Fruit fly (Drosophila melanogaster) whole organism, pupa: Measurements from ENCODE around the gene Ugt36E1.

Experiments
- CG10348 ChIP-seq: fragments of 200-800 bp; sonication (Bioruptor generic); IDR thresholded peaks from 2 replicates; pipeline ENCODE4 v1.3.6; 2022; ENCODE audit warnings: missing biosample characterization, missing genetic modification characterization
- CG12605 ChIP-seq: fragments of 200-800 bp; sonication (Bioruptor generic); IDR thresholded peaks from 2 replicates; pipeline ENCODE4 v1.3.6; 2022; ENCODE audit warnings: missing biosample characterization, missing genetic modification characterization
- CG32121 ChIP-seq: fragments of 200-800 bp; sonication (Bioruptor generic); IDR thresholded peaks from 2 replicates; pipeline ENCODE4 v1.3.6; 2022; ENCODE audit warnings: missing biosample characterization, missing genetic modification characterization
- CG34367 ChIP-seq: fragments of 200-800 bp; sonication (Bioruptor generic); optimal IDR thresholded peaks from 2 replicates; lab custom pipeline; 2018; ENCODE audit warnings: missing biosample characterization, mild to moderate bottlenecking, missing genetic modification characterization
- CG4496 ChIP-seq: fragments of 200-800 bp; sonication (Bioruptor generic); IDR thresholded peaks from 3 replicates; pipeline ENCODE4 v1.3.6; 2022; ENCODE audit warnings: missing biosample characterization, missing genetic modification characterization
- CG8159 ChIP-seq: fragments of 200-800 bp; sonication (Bioruptor generic); optimal IDR thresholded peaks from 3 replicates; lab custom pipeline; 2018; ENCODE audit warnings: missing biosample characterization, mild to moderate bottlenecking, missing genetic modification characterization, moderate library complexity
- CG8301 ChIP-seq: fragments of 200-800 bp; sonication (Bioruptor generic); optimal IDR thresholded peaks from 2 replicates; lab custom pipeline; 2018; ENCODE audit warnings: missing biosample characterization, mild to moderate bottlenecking, missing genetic modification characterization
- EcR ChIP-seq: fragments of 200-800 bp; sonication (Bioruptor generic); optimal IDR thresholded peaks from 3 replicates; lab custom pipeline; 2019; ENCODE audit warnings: missing biosample characterization, missing genetic modification characterization, mild to moderate bottlenecking, moderate library complexity, missing genetic modification reagents
- Pif1B ChIP-seq: fragments of 200-800 bp; sonication (Bioruptor generic); optimal IDR thresholded peaks from 3 replicates; lab custom pipeline; 2016; ENCODE audit warnings: missing biosample characterization, missing genetic modification characterization
- fd96Ca ChIP-seq: fragments of 200-800 bp; sonication (Bioruptor generic); IDR thresholded peaks from 3 replicates; pipeline ENCODE4 v1.3.6; 2022; ENCODE audit warnings: missing biosample characterization, missing genetic modification characterization
- gl ChIP-seq: fragments of 200-800 bp; sonication (Bioruptor generic); optimal IDR thresholded peaks from 2 replicates; lab custom pipeline; 2018; ENCODE audit warnings: missing biosample characterization, mild to moderate bottlenecking, missing genetic modification characterization

The Ugt36E1 gene

dm6 chr2L:18875213-18875612 is 48.6 kb downstream of the Ugt36E1 start:
- TF ChIP-seq CG10348 (no peak), CG12605 (no peak), CG8159 (tag; lab: Kevin White, UChicago) (no peak)

dm6 chr2L:18878439-18878838 is 51.9 kb downstream of the Ugt36E1 start:
- no peak for TF ChIP-seq CG32121 (GFP tag; lab: Robert Waterston, UW)
- TF ChIP-seq EcR (GFP tag; lab: Kevin White, UChicago): no peak
- no peak for TF ChIP-seq gl (tag; lab: Kevin White, UChicago)
- TF ChIP-seq CG34367 (tag; lab: Kevin White, UChicago): no peak
- TF ChIP-seq CG8301 (tag; lab: Kevin White, UChicago): no peak
- TF ChIP-seq CG4496 (GFP tag; lab: Robert Waterston, UW): no peak
- no peak for TF ChIP-seq Pif1B (GFP tag; lab: Kevin White, UChicago)
- TF ChIP-seq fd96Ca: no peak
- no peak for TF ChIP-seq CG12605
- TF ChIP-seq, all 21 proteins: peak for 0
